Worm (Caenorhabditis elegans): ENCODE results near the gene cyp-33C5.

ce11 chrV:2271750-2272149, 26.9 kb downstream of the cyp-33C5 start, which contains the start of gene Y5H2A.1:
- TF ChIP-seq ceh-9 (tag; optimal IDR thresholded peaks at IDR 0.05) (no peak), nhr-237 (tag; optimal IDR thresholded peaks at IDR 0.05) (no peak), R02D3.7 (tag; optimal IDR thresholded peaks at IDR 0.05) (no peak), elt-3 (tag; optimal IDR thresholded peaks at IDR 0.05) (no peak)
